Fruit fly (Drosophila melanogaster) Kc167 (cell line): ENCODE data around the gene Cdc45.

Experiments used
- Myc ChIP-seq: fragments of >200 bp; optimal IDR thresholded peaks from 2 replicates; lab custom pipeline; 2017; ENCODE audit warnings: missing external identifiers
- Sin3A ChIP-seq: fragments of >200 bp; optimal IDR thresholded peaks from 2 replicates; lab custom pipeline; 2018; ENCODE audit warnings: missing external identifiers
- h ChIP-seq: fragments of >200 bp; optimal IDR thresholded peaks from 3 replicates; lab custom pipeline; 2018; ENCODE audit warnings: missing external identifiers
- insv ChIP-seq: fragments of >200 bp; optimal IDR thresholded peaks from 3 replicates; lab custom pipeline; 2018; ENCODE audit warnings: missing external identifiers
- ttk ChIP-seq: sonication (Bioruptor generic); optimal IDR thresholded peaks from 2 replicates; lab custom pipeline; 2017; ENCODE audit warnings: missing external identifiers

DNA sequence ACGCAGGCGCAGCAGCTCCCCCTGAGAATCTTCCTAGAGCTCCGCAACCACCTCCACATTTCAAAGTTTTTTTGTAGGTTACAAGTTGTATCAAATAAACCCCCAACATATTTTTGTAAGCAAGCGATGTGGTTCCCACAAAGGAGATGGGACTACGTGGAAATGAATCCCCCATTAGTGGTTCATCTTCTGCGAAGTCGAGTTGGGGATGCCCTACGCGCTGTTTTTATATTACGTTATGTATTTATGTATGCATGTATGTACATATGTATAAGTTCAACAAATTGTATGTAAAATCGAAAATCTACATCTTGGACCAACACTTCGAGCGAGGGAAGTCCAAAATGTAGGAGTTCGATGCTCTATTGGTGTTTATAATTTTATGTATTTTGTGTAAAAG is 15.6 kb upstream of the Cdc45 start, which contains the start of gene CG42259:
- TF ChIP-seq Sin3A (lab: Kevin White, UChicago) (no peak), ttk (lab: Kevin White, UChicago) (no peak), insv (lab: Kevin White, UChicago) (no peak), h (lab: Kevin White, UChicago) (no peak), Myc (lab: Kevin White, UChicago) (no peak)
